Worm (Caenorhabditis elegans) whole organism, L4/young adult: Measurements from ENCODE around the gene C49C3.10.

ENCODE experiments used
- W03F9.2 ChIP-seq: fragments of 150-350 bp; optimal IDR thresholded peaks from 2 replicates; lab custom pipeline; 2014; ENCODE audit warnings: missing biosample characterization, missing genetic modification characterization
- dao-5 ChIP-seq: sonication (generic microtip); optimal IDR thresholded peaks from 2 replicates; lab custom pipeline; 2016; ENCODE audit warnings: missing genotype, missing genetic modification characterization, moderate library complexity, missing compliant biosample characterization
- him-1 ChIP-seq: sonication (generic microtip); optimal IDR thresholded peaks from 2 replicates; lab custom pipeline; 2016; ENCODE audit warnings: missing genotype, missing genetic modification reagents, missing genetic modification characterization, missing compliant biosample characterization

- TF ChIP-seq him-1 (tag; lab: Kevin White, UChicago) (no peak), W03F9.2 (tag; lab: Kevin White, UChicago) (no peak), dao-5 (tag; lab: Kevin White, UChicago) (no peak)
Measured at ce11 chrIV:17343482-17343881, 4.7 kb upstream of the C49C3.10 start, which contains the start of gene C49C3.11.
